Worm (Caenorhabditis elegans): ENCODE measurements around the gene R08A2.5.

DNA sequence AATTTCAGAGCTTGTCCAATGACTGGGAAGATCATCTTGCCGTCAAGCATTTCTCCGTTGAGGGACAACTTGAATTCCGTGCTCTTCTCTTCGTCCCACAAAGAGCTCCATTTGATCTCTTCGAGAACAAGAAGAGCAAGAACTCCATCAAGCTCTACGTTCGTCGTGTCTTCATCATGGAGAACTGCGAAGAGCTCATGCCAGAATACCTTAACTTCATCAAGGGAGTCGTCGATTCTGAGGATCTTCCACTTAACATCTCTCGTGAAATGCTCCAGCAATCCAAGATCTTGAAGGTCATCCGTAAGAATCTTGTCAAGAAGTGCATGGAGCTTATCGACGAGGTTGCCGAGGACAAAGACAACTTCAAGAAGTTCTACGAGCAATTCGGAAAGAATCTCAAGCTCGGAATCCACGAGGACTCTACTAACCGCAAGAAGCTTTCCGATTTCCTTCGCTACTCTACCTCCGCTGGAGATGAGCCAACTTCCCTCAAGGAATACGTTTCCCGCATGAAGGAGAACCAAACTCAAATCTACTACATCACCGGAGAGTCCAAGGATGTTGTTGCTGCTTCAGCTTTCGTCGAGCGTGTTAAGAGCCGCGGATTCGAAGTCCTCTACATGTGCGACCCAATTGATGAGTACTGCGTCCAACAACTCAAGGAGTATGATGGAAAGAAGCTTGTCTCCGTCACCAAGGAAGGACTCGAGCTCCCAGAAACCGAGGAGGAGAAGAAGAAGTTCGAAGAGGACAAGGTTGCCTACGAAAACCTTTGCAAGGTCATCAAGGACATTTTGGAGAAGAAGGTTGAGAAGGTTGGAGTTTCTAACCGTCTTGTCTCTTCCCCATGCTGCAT lies 25.1 kb upstream of the R08A2.5 start:
- TF ChIP-seq nhr-90 (tag; optimal IDR thresholded peaks at IDR 0.05; ENCODE audit: poor library complexity) = no peak
- no peak for TF ChIP-seq lin-39 (tag; optimal IDR thresholded peaks at IDR 0.05)
- no peak for TF ChIP-seq aha-1 (tag; optimal IDR thresholded peaks at IDR 0.05)
- TF ChIP-seq lir-3 (tag; optimal IDR thresholded peaks at IDR 0.05; ENCODE audit: poor library complexity) = no peak
- no peak for TF ChIP-seq sox-4 (tag; optimal IDR thresholded peaks at IDR 0.05)
- TF ChIP-seq ets-5 (GFP tag; IDR thresholded peaks at IDR 0.05) = no peak
- TF ChIP-seq unc-62 (GFP tag; optimal IDR thresholded peaks at IDR 0.05) = no peak
- TF ChIP-seq skn-1 (tag; optimal IDR thresholded peaks at IDR 0.05) = peak; percentile 21
- TF ChIP-seq blmp-1 (tag; optimal IDR thresholded peaks at IDR 0.05) = no peak
- no peak for TF ChIP-seq snu-23 (GFP tag; optimal IDR thresholded peaks at IDR 0.05)
- TF ChIP-seq nhr-28 (tag; optimal IDR thresholded peaks at IDR 0.05) = no peak
- no peak for TF ChIP-seq sptf-1 (tag; optimal IDR thresholded peaks at IDR 0.05)
- no peak for TF ChIP-seq ces-1 (GFP tag; optimal IDR thresholded peaks at IDR 0.05)
